Fruit fly (Drosophila melanogaster): ENCODE data around the gene Mitofilin.

dm6 chr3R:22042283-22042875 is 19.2 kb upstream of the Mitofilin start:
- no peak for TF ChIP-seq CTCF (optimal IDR thresholded peaks at IDR 0.05)
- TF ChIP-seq CG8478 (optimal IDR thresholded peaks at IDR 0.05) = no peak
